Worm (Caenorhabditis elegans) whole organism, midembryonic: ENCODE data around the gene nhr-92.

ENCODE experiments used
- T22C8.4 ChIP-seq: fragments of 200-800 bp; sonication (Bioruptor generic); IDR thresholded peaks from 2 replicates; pipeline ENCODE4 v1.3.6; 2022; ENCODE audit warnings: missing genetic modification characterization, missing compliant biosample characterization
- flt-1 ChIP-seq: fragments of 200-800 bp; sonication (Bioruptor generic); IDR thresholded peaks from 2 replicates; pipeline ENCODE4 v1.3.6; 2022; ENCODE audit warnings: missing genetic modification characterization, missing compliant biosample characterization
- klf-2 ChIP-seq: fragments of 200-800 bp; sonication (Bioruptor generic); conservative IDR thresholded peaks from 2 replicates; pipeline ENCODE4 v1.3.6; 2022; ENCODE audit warnings: missing genetic modification reagents, missing genetic modification characterization, missing compliant biosample characterization
- ref-1 ChIP-seq: fragments of 200-800 bp; sonication (Bioruptor generic); conservative IDR thresholded peaks from 2 replicates; pipeline ENCODE4 v1.3.6; 2022; ENCODE audit warnings: missing genetic modification reagents, missing genetic modification characterization, missing compliant biosample characterization
- tab-1 ChIP-seq: fragments of 200-800 bp; sonication (Bioruptor generic); IDR thresholded peaks from 2 replicates; pipeline ENCODE4 v1.3.6; 2022; ENCODE audit warnings: missing genetic modification characterization, missing compliant biosample characterization
- ztf-23 ChIP-seq: fragments of 200-800 bp; sonication (Bioruptor generic); IDR thresholded peaks from 2 replicates; pipeline ENCODE4 v1.3.6; 2022; ENCODE audit warnings: missing genetic modification reagents, missing genetic modification characterization, missing compliant biosample characterization
- ztf-29 ChIP-seq: fragments of 200-800 bp; sonication (Bioruptor generic); IDR thresholded peaks from 2 replicates; pipeline ENCODE4 v1.3.6; 2022; ENCODE audit warnings: missing genetic modification reagents, missing genetic modification characterization, missing compliant biosample characterization

ce11 chrIV:1637333-1637732 lies 17.4 kb downstream of the nhr-92 start:
- TF ChIP-seq ztf-23 (GFP tag; lab: Robert Waterston, UW) (no peak), flt-1 (GFP tag; lab: Robert Waterston, UW) (no peak), tab-1 (GFP tag; lab: Robert Waterston, UW) (no peak), klf-2 (GFP tag; lab: Robert Waterston, UW) (no peak), ztf-29 (no peak), ref-1 (GFP tag; lab: Robert Waterston, UW) (no peak), T22C8.4 (GFP tag; lab: Robert Waterston, UW) (no peak)
